Fruit fly (Drosophila melanogaster) whole organism, embryonic: ENCODE results near the gene CG5909.

Experiments
- B-H2 ChIP-seq: fragments of 200-800 bp; sonication (Bioruptor generic); optimal IDR thresholded peaks from 2 replicates; lab custom pipeline; 2018; ENCODE audit warnings: missing biosample characterization, mild to moderate bottlenecking, missing genetic modification characterization
- CG10366 ChIP-seq: fragments of 200-800 bp; sonication (Bioruptor generic); IDR thresholded peaks from 2 replicates; pipeline ENCODE4 v1.3.6; 2022; ENCODE audit warnings: missing biosample characterization, missing genetic modification characterization
- CG14667 ChIP-seq: fragments of 200-800 bp; sonication (Bioruptor generic); IDR thresholded peaks from 2 replicates; pipeline ENCODE4 v1.3.6; 2022; ENCODE audit warnings: missing biosample characterization, missing genetic modification characterization
- CG15073 ChIP-seq: fragments of 200-800 bp; sonication (Bioruptor generic); optimal IDR thresholded peaks from 2 replicates; lab custom pipeline; 2016; ENCODE audit warnings: missing biosample characterization, missing genetic modification characterization
- CG1529 ChIP-seq: fragments of 200-800 bp; sonication (Bioruptor generic); optimal IDR thresholded peaks from 3 replicates; lab custom pipeline; 2018; ENCODE audit warnings: missing biosample characterization, missing genetic modification characterization
- CG15514 ChIP-seq: fragments of 200-800 bp; sonication (Bioruptor generic); optimal IDR thresholded peaks from 3 replicates; lab custom pipeline; 2017; ENCODE audit warnings: missing biosample characterization, missing genetic modification characterization, mild to moderate bottlenecking, moderate library complexity, missing genetic modification reagents
- CG17361 ChIP-seq: fragments of 200-800 bp; sonication (Bioruptor generic); IDR thresholded peaks from 3 replicates; pipeline ENCODE4 v1.3.6; 2022; ENCODE audit warnings: missing biosample characterization, missing genetic modification characterization
- CG2129 ChIP-seq: fragments of 200-800 bp; sonication (Bioruptor generic); IDR thresholded peaks from 2 replicates; pipeline ENCODE4 v1.3.6; 2022; ENCODE audit warnings: missing biosample characterization, missing genetic modification characterization; ENCODE audit not compliant: partially characterized antibody
- CG33557 ChIP-seq: fragments of 200-800 bp; sonication (Bioruptor generic); optimal IDR thresholded peaks from 2 replicates; lab custom pipeline; 2019; ENCODE audit warnings: missing biosample characterization, mild to moderate bottlenecking, missing genetic modification characterization, moderate library complexity
- CG3995 ChIP-seq: fragments of 200-800 bp; sonication (Bioruptor generic); optimal IDR thresholded peaks from 3 replicates; lab custom pipeline; 2016; ENCODE audit warnings: missing biosample characterization, missing genetic modification characterization
- CG43689 ChIP-seq: fragments of 200-800 bp; sonication (Bioruptor generic); IDR thresholded peaks from 2 replicates; pipeline ENCODE4 v1.3.6; 2022; ENCODE audit warnings: missing biosample characterization, missing genetic modification characterization
- CG5245 ChIP-seq: fragments of 200-800 bp; sonication (Bioruptor generic); optimal IDR thresholded peaks from 3 replicates; lab custom pipeline; 2016; ENCODE audit warnings: missing biosample characterization, missing genetic modification characterization
- CG6654 ChIP-seq: fragments of 200-800 bp; sonication (Bioruptor generic); optimal IDR thresholded peaks from 2 replicates; lab custom pipeline; 2017; ENCODE audit warnings: missing biosample characterization, mild to moderate bottlenecking, missing genetic modification characterization
- CG7745 ChIP-seq: fragments of 200-800 bp; sonication (Bioruptor generic); optimal IDR thresholded peaks from 2 replicates; lab custom pipeline; 2018; ENCODE audit warnings: missing biosample characterization, mild to moderate bottlenecking, missing genetic modification characterization, moderate library complexity
- CG8281 ChIP-seq: fragments of 200-800 bp; sonication (Bioruptor generic); optimal IDR thresholded peaks from 2 replicates; lab custom pipeline; 2018; ENCODE audit warnings: missing biosample characterization, mild to moderate bottlenecking, missing genetic modification characterization, moderate library complexity
- CG8765 ChIP-seq: fragments of 200-800 bp; sonication (Bioruptor generic); IDR thresholded peaks from 2 replicates; pipeline ENCODE4 v1.3.6; 2022; ENCODE audit warnings: missing biosample characterization, missing genetic modification characterization
- CG9609 ChIP-seq: fragments of 200-800 bp; sonication (Bioruptor generic); optimal IDR thresholded peaks from 3 replicates; lab custom pipeline; 2016; ENCODE audit warnings: missing biosample characterization, missing genetic modification characterization
- CG9876 ChIP-seq: fragments of 200-800 bp; sonication (Bioruptor generic); optimal IDR thresholded peaks from 2 replicates; lab custom pipeline; 2016; ENCODE audit warnings: missing biosample characterization, missing genetic modification characterization
- D ChIP-seq, 2 experiments: fragments of 200-800 bp in 1 of 2; fragments of >200 bp in 1 of 2; sonication (Bioruptor generic) in 1 of 2; optimal IDR thresholded peaks; 2 replicates in 1 of 2; 3 replicates in 1 of 2; lab custom pipeline; 2017; ENCODE audit warnings: mild to moderate bottlenecking in 1 of 2, missing biosample characterization in 1 of 2, missing genetic modification characterization in 1 of 2, missing genetic modification reagents in 1 of 2
- D19B ChIP-seq: fragments of 200-800 bp; sonication (Bioruptor generic); optimal IDR thresholded peaks from 2 replicates; lab custom pipeline; 2017; ENCODE audit warnings: missing biosample characterization, mild to moderate bottlenecking, missing genetic modification characterization
- Dip3 ChIP-seq: fragments of 200-800 bp; sonication (Bioruptor generic); optimal IDR thresholded peaks from 3 replicates; lab custom pipeline; 2016; ENCODE audit warnings: missing biosample characterization, missing genetic modification characterization
- Doc2 ChIP-seq: fragments of 200-800 bp; sonication (Bioruptor generic); IDR thresholded peaks from 2 replicates; pipeline ENCODE4 v1.3.6; 2022; ENCODE audit warnings: missing biosample characterization, missing genetic modification characterization
- Drgx ChIP-seq: fragments of 200-800 bp; sonication (Bioruptor generic); IDR thresholded peaks from 2 replicates; pipeline ENCODE4 v1.3.6; 2022; ENCODE audit warnings: missing biosample characterization, missing genetic modification characterization
- ERR ChIP-seq: fragments of 200-800 bp; sonication (Bioruptor generic); optimal IDR thresholded peaks from 2 replicates; lab custom pipeline; 2016; ENCODE audit warnings: missing biosample characterization, missing genetic modification characterization
- Fer3 ChIP-seq: fragments of 200-800 bp; sonication (Bioruptor generic); optimal IDR thresholded peaks from 2 replicates; lab custom pipeline; 2018; ENCODE audit warnings: missing biosample characterization, mild to moderate bottlenecking, missing genetic modification characterization, moderate library complexity
- HLHmδ ChIP-seq: fragments of 200-800 bp; sonication (Bioruptor generic); optimal IDR thresholded peaks from 2 replicates; lab custom pipeline; 2018; ENCODE audit warnings: missing biosample characterization, mild to moderate bottlenecking, missing genetic modification characterization, moderate library complexity
- Lim3 ChIP-seq: fragments of 200-800 bp; sonication (Bioruptor generic); IDR thresholded peaks from 2 replicates; pipeline ENCODE4 v1.3.6; 2022; ENCODE audit warnings: missing biosample characterization, missing genetic modification characterization
- Nf-YC ChIP-seq: fragments of 200-800 bp; optimal IDR thresholded peaks from 3 replicates; lab custom pipeline; 2019; ENCODE audit warnings: missing biosample characterization, mild to moderate bottlenecking, missing genetic modification characterization, moderate library complexity
- Ssrp ChIP-seq: fragments of 200-800 bp; sonication (Bioruptor generic); optimal IDR thresholded peaks from 2 replicates; lab custom pipeline; 2018; ENCODE audit warnings: missing biosample characterization, mild to moderate bottlenecking, missing genetic modification characterization, moderate library complexity
- amos ChIP-seq: fragments of 200-800 bp; sonication (Bioruptor generic); IDR thresholded peaks from 2 replicates; pipeline ENCODE4 v1.3.6; 2022; ENCODE audit warnings: missing biosample characterization, missing genetic modification characterization; ENCODE audit not compliant: partially characterized antibody
- ase ChIP-seq: fragments of 200-800 bp; sonication (Bioruptor generic); IDR thresholded peaks from 3 replicates; pipeline ENCODE4 v1.3.6; 2022; ENCODE audit warnings: missing biosample characterization, missing genetic modification characterization
- ato ChIP-seq: fragments of 200-800 bp; sonication (Bioruptor generic); IDR thresholded peaks from 2 replicates; pipeline ENCODE4 v1.3.6; 2022; ENCODE audit warnings: missing biosample characterization, missing genetic modification characterization; ENCODE audit not compliant: partially characterized antibody
- bcd ChIP-seq: fragments of 200-800 bp; sonication (Bioruptor generic); optimal IDR thresholded peaks from 2 replicates; lab custom pipeline; 2017; ENCODE audit warnings: missing biosample characterization, mild to moderate bottlenecking, missing genetic modification characterization
- br ChIP-seq: fragments of >200 bp; optimal IDR thresholded peaks from 2 replicates; lab custom pipeline; 2017
- chif ChIP-seq, 2 experiments: fragments of 200-800 bp; sonication (Bioruptor generic); optimal IDR thresholded peaks; 3 replicates each; lab custom pipeline; 2016; ENCODE audit warnings: missing biosample characterization in 2 of 2, missing genetic modification characterization in 2 of 2
- crol ChIP-seq: fragments of 200-800 bp; sonication (Bioruptor generic); IDR thresholded peaks from 2 replicates; pipeline ENCODE4 v1.3.6; 2022; ENCODE audit warnings: missing biosample characterization, missing genetic modification characterization
- disco-r ChIP-seq: fragments of 200-800 bp; sonication (Bioruptor generic); optimal IDR thresholded peaks from 2 replicates; lab custom pipeline; 2016; ENCODE audit warnings: missing biosample characterization, missing genetic modification characterization
- gcm ChIP-seq: fragments of 200-800 bp; sonication (Bioruptor generic); optimal IDR thresholded peaks from 2 replicates; lab custom pipeline; 2019; ENCODE audit warnings: missing biosample characterization, mild to moderate bottlenecking, missing genetic modification characterization, moderate library complexity
- gem ChIP-seq: fragments of 200-800 bp; sonication (Bioruptor generic); optimal IDR thresholded peaks from 2 replicates; lab custom pipeline; 2019; ENCODE audit warnings: missing biosample characterization, mild to moderate bottlenecking, missing genetic modification characterization, moderate library complexity
- lov ChIP-seq, 2 experiments: fragments of 200-800 bp in 1 of 2; fragments of >200 bp in 1 of 2; sonication (Bioruptor generic) in 1 of 2; IDR thresholded peaks in 1 of 2; optimal IDR thresholded peaks in 1 of 2; 2 replicates in 1 of 2; 3 replicates in 1 of 2; pipeline versions ENCODE4 v1.3.6 to Lab custom; 2017 to 2022; ENCODE audit warnings: missing biosample characterization in 1 of 2, missing genetic modification characterization in 1 of 2
- maf-S ChIP-seq: fragments of 200-800 bp; sonication (Bioruptor generic); optimal IDR thresholded peaks from 2 replicates; lab custom pipeline; 2016; ENCODE audit warnings: missing biosample characterization, missing genetic modification characterization
- odd ChIP-seq: fragments of 200-800 bp; sonication (Bioruptor generic); optimal IDR thresholded peaks from 2 replicates; lab custom pipeline; 2017; ENCODE audit warnings: missing biosample characterization, mild to moderate bottlenecking, missing genetic modification characterization
- row ChIP-seq: fragments of 200-800 bp; sonication (Bioruptor generic); IDR thresholded peaks from 3 replicates; pipeline ENCODE4 v1.3.6; 2022; ENCODE audit warnings: missing biosample characterization, missing genetic modification characterization
- sima ChIP-seq: fragments of 200-800 bp; sonication (Bioruptor generic); optimal IDR thresholded peaks from 2 replicates; lab custom pipeline; 2016; ENCODE audit warnings: missing biosample characterization, missing genetic modification characterization
- slou ChIP-seq: fragments of 200-800 bp; sonication (Bioruptor generic); optimal IDR thresholded peaks from 3 replicates; lab custom pipeline; 2016; ENCODE audit warnings: missing biosample characterization, missing genetic modification characterization
- sob ChIP-seq: fragments of 200-800 bp; sonication (Bioruptor generic); IDR thresholded peaks from 2 replicates; pipeline ENCODE4 v1.3.6; 2022; ENCODE audit warnings: missing biosample characterization, missing genetic modification characterization
- tna ChIP-seq: fragments of 200-800 bp; sonication (Bioruptor generic); IDR thresholded peaks from 2 replicates; pipeline ENCODE4 v1.3.6; 2022; ENCODE audit warnings: missing biosample characterization, missing genetic modification characterization; ENCODE audit not compliant: partially characterized antibody
- vnd ChIP-seq: fragments of 200-800 bp; sonication (Bioruptor generic); IDR thresholded peaks from 3 replicates; pipeline ENCODE4 v1.3.6; 2022; ENCODE audit warnings: missing biosample characterization, missing genetic modification characterization; ENCODE audit not compliant: partially characterized antibody

The CG5909 gene

DNA sequence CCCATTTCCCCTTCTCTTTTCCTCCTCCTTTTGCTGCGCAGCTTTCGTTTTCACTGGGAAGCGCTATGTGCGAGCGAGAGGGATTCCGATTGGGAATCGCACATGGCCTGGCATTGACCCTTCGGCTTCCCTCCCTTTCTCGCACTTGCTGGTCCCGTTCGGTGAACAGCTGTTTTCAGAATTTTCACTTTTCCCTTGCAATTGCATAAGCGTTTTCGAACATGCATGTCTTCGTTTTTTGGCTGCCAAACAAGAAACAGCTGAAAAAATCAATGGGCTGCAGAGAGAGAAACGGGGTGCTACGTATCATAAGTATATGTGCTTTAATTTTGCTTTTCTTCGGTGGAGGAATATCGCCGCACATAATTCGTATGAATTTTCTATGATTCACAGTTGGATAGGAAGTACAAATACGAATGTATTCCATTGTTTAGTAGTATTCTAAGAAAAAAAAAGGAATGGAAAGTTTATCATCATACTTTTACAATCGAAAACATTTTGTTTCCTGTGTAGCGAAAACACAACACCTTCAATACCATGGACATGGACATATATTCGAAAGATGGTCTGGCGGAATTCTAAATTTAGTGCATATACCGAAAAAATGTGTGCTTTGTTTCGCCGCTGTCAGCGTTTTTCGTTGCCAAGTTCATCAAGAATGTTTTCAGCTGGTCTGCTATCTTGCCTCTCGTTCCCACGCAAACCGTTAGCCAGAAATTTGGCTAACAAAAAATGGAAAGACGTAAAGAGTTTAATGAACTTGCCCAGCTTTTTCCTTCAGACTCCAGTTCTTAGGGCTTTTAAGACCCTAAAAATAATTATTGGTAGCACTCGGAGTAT, 8.6 kb upstream of the CG5909 start (continued):
- TF ChIP-seq disco-r (GFP tag; lab: Kevin White, UChicago): no peak
- no peak for TF ChIP-seq CG14667
- TF ChIP-seq Ssrp (tag; lab: Kevin White, UChicago): peak; percentile 28
- TF ChIP-seq CG2129 (GFP tag; lab: Robert Waterston, UW): no peak
- TF ChIP-seq CG9609 (GFP tag; lab: Kevin White, UChicago): peak; percentile 15
- no peak for TF ChIP-seq tna
- TF ChIP-seq CG9876 (GFP tag; lab: Kevin White, UChicago): no peak
- peak; percentile 37 for TF ChIP-seq CG15514 (GFP tag; lab: Kevin White, UChicago)
- TF ChIP-seq slou (GFP tag; lab: Kevin White, UChicago): no peak
- no peak for TF ChIP-seq CG1529
- no peak for TF ChIP-seq HLHmδ (GFP tag; lab: Kevin White, UChicago)
- TF ChIP-seq chif (GFP tag; optimal IDR thresholded peaks at IDR 0.05; lab: Kevin White, UChicago): no peak
- no peak for TF ChIP-seq D (optimal IDR thresholded peaks at IDR 0.05; lab: Kevin White, UChicago)
- TF ChIP-seq D (GFP tag; optimal IDR thresholded peaks at IDR 0.05; lab: Kevin White, UChicago): peak; percentile 24
- no peak for TF ChIP-seq CG8281 (tag; lab: Kevin White, UChicago)
- TF ChIP-seq CG10366: 0 out of 2 replicates have a peak, but pooled peaks have one; percentile 18
- no peak for TF ChIP-seq lov (optimal IDR thresholded peaks at IDR 0.05; lab: Kevin White, UChicago)
- no peak for TF ChIP-seq lov (GFP tag; IDR thresholded peaks at IDR 0.05; lab: Robert Waterston, UW)
- TF ChIP-seq sima (GFP tag; lab: Kevin White, UChicago): no peak
- TF ChIP-seq Lim3 (GFP tag; lab: Robert Waterston, UW): no peak
- no peak for TF ChIP-seq CG33557 (GFP tag; lab: Kevin White, UChicago)
- peak; percentile 71 for TF ChIP-seq CG17361 (GFP tag; lab: Robert Waterston, UW)
- no peak for TF ChIP-seq CG43689
- no peak for TF ChIP-seq CG5245 (GFP tag; lab: Kevin White, UChicago)
- no peak for TF ChIP-seq br
- TF ChIP-seq Dip3: peak; percentile 45
- peak; percentile 19 for TF ChIP-seq Nf-YC
- no peak for TF ChIP-seq Doc2 (GFP tag; lab: Robert Waterston, UW)
- TF ChIP-seq row: peak; percentile 71
- no peak for TF ChIP-seq ase (GFP tag; lab: Robert Waterston, UW)
- TF ChIP-seq gcm (GFP tag; lab: Kevin White, UChicago): peak; percentile 5
- TF ChIP-seq CG8765 (GFP tag; lab: Robert Waterston, UW): no peak
- no peak for TF ChIP-seq CG3995 (GFP tag; lab: Kevin White, UChicago)
- no peak for TF ChIP-seq vnd (GFP tag; lab: Robert Waterston, UW)
- peak; percentile 23; the same call in 1 of the 2 replicates for TF ChIP-seq crol (GFP tag; lab: Robert Waterston, UW)
- TF ChIP-seq Drgx: peak; percentile 21; the same call in 1 of the 2 replicates
- peak; percentile 56 for TF ChIP-seq Fer3 (tag; lab: Kevin White, UChicago)
- no peak for TF ChIP-seq CG7745
- no peak for TF ChIP-seq D19B (GFP tag; lab: Kevin White, UChicago)
- no peak for TF ChIP-seq ERR (GFP tag; lab: Kevin White, UChicago)
- TF ChIP-seq CG6654 (GFP tag; lab: Kevin White, UChicago): no peak
- no peak for TF ChIP-seq odd (GFP tag; lab: Kevin White, UChicago)
- peak; percentile 77 for TF ChIP-seq gem (tag; lab: Kevin White, UChicago)
- no peak for TF ChIP-seq maf-S (GFP tag; lab: Kevin White, UChicago)
- TF ChIP-seq amos (GFP tag; lab: Robert Waterston, UW): no peak
- peak; percentile 53 for TF ChIP-seq bcd (GFP tag; lab: Kevin White, UChicago)
- TF ChIP-seq B-H2 (GFP tag; lab: Kevin White, UChicago): no peak
- peak; percentile 51; the same call in 1 of the 2 replicates for TF ChIP-seq sob (GFP tag; lab: Robert Waterston, UW)
- TF ChIP-seq ato (GFP tag; lab: Robert Waterston, UW): no peak
- TF ChIP-seq CG15073 (GFP tag; lab: Kevin White, UChicago): no peak
